Worm (Caenorhabditis elegans) whole organism, early embryonic: ENCODE data around the gene R107.2.

Experiments used
- ama-1 ChIP-seq: fragments of 150-350 bp; optimal IDR thresholded peaks from 2 replicates; lab custom pipeline; 2014
- hmbx-1 ChIP-seq: sonication (generic microtip); optimal IDR thresholded peaks from 2 replicates; lab custom pipeline; 2016; ENCODE audit warnings: mild to moderate bottlenecking, missing genetic modification characterization, missing compliant biosample characterization
- hmg-4 ChIP-seq: fragments of 200-800 bp; sonication (Bioruptor generic); optimal IDR thresholded peaks from 2 replicates; lab custom pipeline; 2018; ENCODE audit warnings: mild to moderate bottlenecking, missing genetic modification characterization, missing compliant biosample characterization
- hnd-1 ChIP-seq: sonication (generic microtip); optimal IDR thresholded peaks from 2 replicates; lab custom pipeline; 2016; ENCODE audit warnings: missing genetic modification characterization, missing compliant biosample characterization
- tbx-11 ChIP-seq: fragments of 200-800 bp; sonication (Bioruptor generic); IDR thresholded peaks from 2 replicates; pipeline ENCODE4 v1.3.6; 2022; ENCODE audit warnings: missing genetic modification characterization, missing compliant biosample characterization
- tbx-37 ChIP-seq: fragments of 200-800 bp; sonication (Bioruptor generic); conservative IDR thresholded peaks from 2 replicates; pipeline ENCODE4 v1.3.6; 2022; ENCODE audit warnings: missing genetic modification reagents, missing genetic modification characterization, missing compliant biosample characterization

ce11 chrIII:9084329-9084728 lies 38.6 kb upstream of the R107.2 start:
- TF ChIP-seq hmbx-1: no peak
- TF ChIP-seq ama-1 (lab: Kevin White, UChicago): no peak
- TF ChIP-seq hnd-1: no peak
- no peak for TF ChIP-seq hmg-4
- TF ChIP-seq tbx-11: no peak
- no peak for TF ChIP-seq tbx-37 (GFP tag; lab: Robert Waterston, UW)
